ENCODE assay signal across 3 fruit fly cellular contexts in the genomic region with DNA sequence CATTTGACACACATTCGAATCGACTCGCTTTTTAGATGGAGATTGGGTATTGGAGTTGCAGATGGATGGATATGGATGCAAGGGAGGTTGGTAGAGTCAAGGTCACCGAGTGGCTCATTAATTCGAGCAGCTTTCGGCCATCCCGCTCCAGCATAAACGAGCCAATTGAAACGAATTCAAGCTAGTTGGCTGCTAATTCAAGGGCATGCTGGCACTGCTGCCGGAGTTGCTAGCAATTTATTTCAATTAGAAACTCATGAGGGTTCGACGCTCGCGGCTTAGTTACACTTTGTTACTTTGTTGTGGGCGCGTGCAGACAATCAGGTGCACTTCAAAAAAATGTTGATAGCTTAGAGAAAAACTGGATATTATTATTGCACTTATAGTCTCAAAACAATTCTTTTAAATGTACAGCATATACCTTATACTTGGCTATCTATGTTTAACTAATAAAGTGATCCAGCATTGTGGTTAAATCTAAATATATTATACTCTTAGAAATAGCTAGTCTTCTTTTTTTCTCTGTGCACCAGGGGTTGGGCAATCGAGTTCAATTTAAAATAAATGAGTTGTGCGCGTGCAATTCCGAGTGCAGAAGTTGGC.
TF ChIP-seq lines count a peak whose summit lies in the region.

No protein-coding gene starts in this region.

- TF ChIP-seq CTCF in whole organism, embryonic (GFP tag; optimal IDR thresholded peaks at IDR 0.05; lab: Kevin White, UChicago) = no peak

TF ChIP-seq in whole organism, embryonic, 481 proteins besides CTCF, POLR2A, EP300 and RAD21 (continues in another document):
- no peak for TF ChIP-seq CG10565 (GFP tag; optimal IDR thresholded peaks at IDR 0.05; lab: Kevin White, UChicago)
- TF ChIP-seq CG10431 (GFP tag; optimal IDR thresholded peaks at IDR 0.05; lab: Kevin White, UChicago) = no peak
- TF ChIP-seq HLH3B (GFP tag; IDR thresholded peaks at IDR 0.05; lab: Robert Waterston, UW) = no peak
- TF ChIP-seq Blimp-1 (GFP tag; optimal IDR thresholded peaks at IDR 0.05; lab: Kevin White, UChicago) = peak; percentile 24
- no peak for TF ChIP-seq CG32532 (GFP tag; IDR thresholded peaks at IDR 0.05; lab: Robert Waterston, UW)
- no peak for TF ChIP-seq CHES-1-like (GFP tag; optimal IDR thresholded peaks at IDR 0.05; lab: Kevin White, UChicago)
- TF ChIP-seq CG34224 (GFP tag; IDR thresholded peaks at IDR 0.05; lab: Robert Waterston, UW; ENCODE audit: partially characterized antibody) = no peak
- no peak for TF ChIP-seq CG1529 (GFP tag; optimal IDR thresholded peaks at IDR 0.05; lab: Kevin White, UChicago)
- TF ChIP-seq tap (tag; optimal IDR thresholded peaks at IDR 0.05; lab: Kevin White, UChicago) = no peak
- no peak for TF ChIP-seq YL-1 (GFP tag; optimal IDR thresholded peaks at IDR 0.05; lab: Kevin White, UChicago)
- no peak for TF ChIP-seq CG4360 (GFP tag; IDR thresholded peaks at IDR 0.05; lab: Robert Waterston, UW)
- TF ChIP-seq Opbp (GFP tag; IDR thresholded peaks at IDR 0.05; lab: Robert Waterston, UW; ENCODE audit: partially characterized antibody) = no peak
- TF ChIP-seq Sry-β (GFP tag; optimal IDR thresholded peaks at IDR 0.05; lab: Kevin White, UChicago) = no peak
- no peak for TF ChIP-seq CG12942 (GFP tag; optimal IDR thresholded peaks at IDR 0.05; lab: Kevin White, UChicago)
- TF ChIP-seq lola (GFP tag; optimal IDR thresholded peaks at IDR 0.05; lab: Kevin White, UChicago) = peak in 1 of 3 experiments; percentile 8
- TF ChIP-seq CG12391 (tag; optimal IDR thresholded peaks at IDR 0.05; lab: Kevin White, UChicago) = peak; percentile 14
- no peak for TF ChIP-seq Ets97D (GFP tag; optimal IDR thresholded peaks at IDR 0.05; lab: Kevin White, UChicago)
- TF ChIP-seq Fer3 (tag; optimal IDR thresholded peaks at IDR 0.05; lab: Kevin White, UChicago) = no peak
- TF ChIP-seq CG17361 (GFP tag; IDR thresholded peaks at IDR 0.05; lab: Robert Waterston, UW) = 0 out of 3 replicates have a peak, but pooled peaks have one; percentile 17
- no peak for TF ChIP-seq CG3065 (GFP tag; optimal IDR thresholded peaks at IDR 0.05; lab: Kevin White, UChicago)
- TF ChIP-seq sim (GFP tag; IDR thresholded peaks at IDR 0.05; lab: Robert Waterston, UW) = no peak
- TF ChIP-seq pb (GFP tag; optimal IDR thresholded peaks at IDR 0.05; lab: Kevin White, UChicago) = no peak
- TF ChIP-seq CG15696 (tag; optimal IDR thresholded peaks at IDR 0.05; lab: Kevin White, UChicago) = no peak
- TF ChIP-seq Hmx (GFP tag; optimal IDR thresholded peaks at IDR 0.05; lab: Kevin White, UChicago) = no peak
- TF ChIP-seq Oaz (GFP tag; IDR thresholded peaks at IDR 0.05; lab: Robert Waterston, UW) = 0 out of 2 replicates have a peak, but pooled peaks have one; percentile 22
- no peak for TF ChIP-seq otp (GFP tag; IDR thresholded peaks at IDR 0.05; lab: Robert Waterston, UW)
- no peak for TF ChIP-seq wdn (GFP tag; IDR thresholded peaks at IDR 0.05; lab: Robert Waterston, UW)
- no peak for TF ChIP-seq CG6683 (GFP tag; optimal IDR thresholded peaks at IDR 0.05; lab: Kevin White, UChicago)

TF ChIP-seq in whole organism, prepupa, 60 proteins besides CTCF, POLR2A, EP300 and RAD21 (continues in another document):
- TF ChIP-seq CG6854 (GFP tag; optimal IDR thresholded peaks at IDR 0.05; lab: Kevin White, UChicago) (no peak), CG6792 (GFP tag; optimal IDR thresholded peaks at IDR 0.05; lab: Kevin White, UChicago) (no peak), CG1621 (tag; optimal IDR thresholded peaks at IDR 0.05; lab: Kevin White, UChicago) (no peak), CG3919 (GFP tag; optimal IDR thresholded peaks at IDR 0.05; lab: Kevin White, UChicago) (peak; percentile 4), Lpt (GFP tag; optimal IDR thresholded peaks at IDR 0.05; lab: Kevin White, UChicago) (no peak), CG11294 (GFP tag; IDR thresholded peaks at IDR 0.05; lab: Robert Waterston, UW) (no peak), Hr4 (GFP tag; optimal IDR thresholded peaks at IDR 0.05; lab: Kevin White, UChicago) (peak; percentile 45), dsx (GFP tag; optimal IDR thresholded peaks at IDR 0.05; lab: Kevin White, UChicago; ENCODE audit: poor library complexity, severe bottlenecking) (peak; percentile 59), spab (GFP tag; optimal IDR thresholded peaks at IDR 0.05; lab: Kevin White, UChicago) (no peak), Blimp-1 (GFP tag; optimal IDR thresholded peaks at IDR 0.05; lab: Kevin White, UChicago) (no peak), CG11902 (GFP tag; optimal IDR thresholded peaks at IDR 0.05; lab: Kevin White, UChicago) (no peak), CG6276 (GFP tag; optimal IDR thresholded peaks at IDR 0.05; lab: Kevin White, UChicago) (peak; percentile 20), CG6163 (GFP tag; IDR thresholded peaks at IDR 0.05; lab: Robert Waterston, UW) (0 out of 3 replicates have a peak, but pooled peaks have one; percentile 29), acj6 (GFP tag; optimal IDR thresholded peaks at IDR 0.05; lab: Kevin White, UChicago) (no peak), achi (GFP tag; optimal IDR thresholded peaks at IDR 0.05; lab: Kevin White, UChicago) (peak; percentile 14), OdsH (GFP tag; optimal IDR thresholded peaks at IDR 0.05; lab: Kevin White, UChicago) (no peak), net (GFP tag; optimal IDR thresholded peaks at IDR 0.05; lab: Kevin White, UChicago) (peak; percentile 1), Gug (GFP tag; IDR thresholded peaks at IDR 0.05; lab: Robert Waterston, UW) (no peak), CG32006 (GFP tag; optimal IDR thresholded peaks at IDR 0.05; lab: Kevin White, UChicago) (peak; percentile 50), Hr38 (GFP tag; optimal IDR thresholded peaks at IDR 0.05; lab: Kevin White, UChicago) (no peak), CG6808 (GFP tag; optimal IDR thresholded peaks at IDR 0.05; lab: Kevin White, UChicago) (no peak), pdm3 (GFP tag; optimal IDR thresholded peaks at IDR 0.05; lab: Kevin White, UChicago) (no peak), CG11762 (GFP tag; optimal IDR thresholded peaks at IDR 0.05; lab: Kevin White, UChicago; ENCODE audit: insufficient read depth) (no peak), dac (GFP tag; optimal IDR thresholded peaks at IDR 0.05; lab: Kevin White, UChicago) (no peak), eg (GFP tag; IDR thresholded peaks at IDR 0.05; lab: Robert Waterston, UW) (0 out of 3 replicates have a peak, but pooled peaks have one; percentile 28), CG31627 (GFP tag; optimal IDR thresholded peaks at IDR 0.05; lab: Kevin White, UChicago) (no peak), Eip78C (GFP tag; lab: Kevin White, UChicago) (peak; percentile 54), CG9139 (GFP tag; optimal IDR thresholded peaks at IDR 0.05; lab: Kevin White, UChicago) (no peak), CG15336 (GFP tag; IDR thresholded peaks at IDR 0.05; lab: Robert Waterston, UW) (peak; percentile 50), CG16779 (tag; optimal IDR thresholded peaks at IDR 0.05; lab: Kevin White, UChicago) (no peak)

TF ChIP-seq in whole organism, pupa, 21 proteins besides CTCF, POLR2A, EP300 and RAD21:
- TF ChIP-seq CG9948 (tag; optimal IDR thresholded peaks at IDR 0.05; lab: Kevin White, UChicago) = peak; percentile 25
- TF ChIP-seq CG8301 (tag; optimal IDR thresholded peaks at IDR 0.05; lab: Kevin White, UChicago) = peak; percentile 33
- peak; percentile 38 for TF ChIP-seq Ets98B (GFP tag; IDR thresholded peaks at IDR 0.05; lab: Robert Waterston, UW)
- TF ChIP-seq CG8159 (tag; optimal IDR thresholded peaks at IDR 0.05; lab: Kevin White, UChicago) = peak; percentile 9
- no peak for TF ChIP-seq CG15710 (tag; optimal IDR thresholded peaks at IDR 0.05; lab: Kevin White, UChicago)
- no peak for TF ChIP-seq CG10348 (GFP tag; IDR thresholded peaks at IDR 0.05; lab: Robert Waterston, UW)
- no peak for TF ChIP-seq gl (tag; optimal IDR thresholded peaks at IDR 0.05; lab: Kevin White, UChicago)
- peak; percentile 6 for TF ChIP-seq CG17806 (tag; optimal IDR thresholded peaks at IDR 0.05; lab: Kevin White, UChicago)
- TF ChIP-seq CG14655 (GFP tag; optimal IDR thresholded peaks at IDR 0.05; lab: Kevin White, UChicago) = peak; percentile 39

Comparison
In these comparisons a context has a peak if more than half of its experiments do, and no peak if none do; other contexts are left out.
1. Of the 7 proteins assayed by ChIP-seq in both whole organism, embryonic and whole organism, prepupa: peak only in whole organism, embryonic: Blimp-1 and Sox102F; only in whole organism, prepupa: none; in both: none; in neither: 5.